Fruit fly (Drosophila melanogaster) whole organism: ENCODE results near the gene amn.
"Not testable (repeated sequence)": the region's sequence is repeated elsewhere in the genome, so short reads cannot be mapped to it uniquely, and the experiment has no call there.

Source experiments
- Dll ChIP-seq: fragments of >200 bp; optimal IDR thresholded peaks from 2 replicates; lab custom pipeline; 2017
- EcR ChIP-seq, 2 experiments: fragments of >200 bp; optimal IDR thresholded peaks; 2 replicates each; lab custom pipeline; 2017; ENCODE audit warnings: missing biosample characterization in 2 of 2, missing genetic modification characterization in 2 of 2, missing genetic modification reagents in 2 of 2
- pan ChIP-seq: fragments of >200 bp; optimal IDR thresholded peaks from 2 replicates; lab custom pipeline; 2017
- psq ChIP-seq: fragments of >200 bp; optimal IDR thresholded peaks from 2 replicates; lab custom pipeline; 2017

DNA sequence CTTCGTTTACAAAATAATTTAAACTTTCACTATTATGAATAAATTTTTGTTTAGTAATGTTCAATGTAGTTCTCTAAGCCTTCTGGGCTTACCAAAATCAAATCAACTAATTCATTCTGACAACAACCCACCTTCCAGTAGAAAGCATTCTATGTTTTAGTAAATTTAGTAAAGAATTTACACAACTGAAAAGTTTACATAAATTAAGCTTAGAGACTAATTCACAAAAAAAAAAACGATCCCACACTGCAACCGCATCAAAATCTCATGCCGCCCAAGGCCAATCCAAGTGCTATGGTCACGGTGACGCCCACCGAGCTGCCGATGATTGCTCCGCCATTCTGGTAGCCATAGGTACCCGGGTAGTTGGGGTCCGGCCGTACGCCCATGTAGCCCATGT, 44.3 kb upstream of the amn start, which contains the start of gene CG45490:
- not testable (repeated sequence) for TF ChIP-seq pan (lab: Kevin White, UChicago); psq; EcR (GFP tag; optimal IDR thresholded peaks at IDR 0.05; lab: Kevin White, UChicago); Dll
